Fruit fly (Drosophila melanogaster) whole organism, prepupa: Measurements from ENCODE around the gene CG16957.

ENCODE experiments used
- CG10631 ChIP-seq: fragments of 200-800 bp; sonication (Bioruptor generic); optimal IDR thresholded peaks from 2 replicates; lab custom pipeline; 2016; ENCODE audit warnings: missing biosample characterization, missing genetic modification characterization
- CG10669 ChIP-seq: fragments of 200-800 bp; sonication (Bioruptor generic); optimal IDR thresholded peaks from 3 replicates; lab custom pipeline; 2018; ENCODE audit warnings: missing biosample characterization, mild to moderate bottlenecking, missing genetic modification characterization, moderate library complexity
- CG11294 ChIP-seq: fragments of 200-800 bp; sonication (Bioruptor generic); IDR thresholded peaks from 2 replicates; pipeline ENCODE4 v1.3.6; 2022; ENCODE audit warnings: missing biosample characterization, missing genetic modification characterization
- CG1621 ChIP-seq: fragments of 200-800 bp; sonication (Bioruptor generic); optimal IDR thresholded peaks from 3 replicates; lab custom pipeline; 2018; ENCODE audit warnings: missing biosample characterization, mild to moderate bottlenecking, missing genetic modification characterization
- CG16779 ChIP-seq: fragments of 200-800 bp; sonication (Bioruptor generic); optimal IDR thresholded peaks from 3 replicates; lab custom pipeline; 2017; ENCODE audit warnings: missing biosample characterization, mild to moderate bottlenecking, missing genetic modification characterization
- CG3032 ChIP-seq: fragments of 200-800 bp; optimal IDR thresholded peaks from 2 replicates; lab custom pipeline; 2019; ENCODE audit warnings: missing biosample characterization, mild to moderate bottlenecking, missing genetic modification characterization, moderate library complexity
- CG31627 ChIP-seq: fragments of 200-800 bp; sonication (Bioruptor generic); optimal IDR thresholded peaks from 3 replicates; lab custom pipeline; 2016; ENCODE audit warnings: missing biosample characterization, missing genetic modification characterization
- CG32006 ChIP-seq: fragments of 200-800 bp; sonication (Bioruptor generic); optimal IDR thresholded peaks from 3 replicates; lab custom pipeline; 2017; ENCODE audit warnings: missing biosample characterization, mild to moderate bottlenecking, missing genetic modification characterization
- CG34406 ChIP-seq: fragments of 200-800 bp; sonication (Bioruptor generic); optimal IDR thresholded peaks from 3 replicates; lab custom pipeline; 2016; ENCODE audit warnings: missing biosample characterization, missing genetic modification characterization
- CG3919 ChIP-seq: fragments of 200-800 bp; sonication (Bioruptor generic); optimal IDR thresholded peaks from 3 replicates; lab custom pipeline; 2016; ENCODE audit warnings: missing biosample characterization, missing genetic modification characterization
- CG4318 ChIP-seq: fragments of 200-800 bp; sonication (Bioruptor generic); optimal IDR thresholded peaks from 3 replicates; lab custom pipeline; 2017; ENCODE audit warnings: missing biosample characterization, mild to moderate bottlenecking, missing genetic modification characterization
- CG6276 ChIP-seq: fragments of 200-800 bp; sonication (Bioruptor generic); optimal IDR thresholded peaks from 2 replicates; lab custom pipeline; 2017; ENCODE audit warnings: missing biosample characterization, mild to moderate bottlenecking, missing genetic modification characterization
- CG6792 ChIP-seq: fragments of 200-800 bp; sonication (Bioruptor generic); optimal IDR thresholded peaks from 3 replicates; lab custom pipeline; 2016; ENCODE audit warnings: missing biosample characterization, missing genetic modification characterization
- CG6808 ChIP-seq: fragments of 200-800 bp; sonication (Bioruptor generic); optimal IDR thresholded peaks from 3 replicates; lab custom pipeline; 2017; ENCODE audit warnings: missing biosample characterization, missing genetic modification characterization, mild to moderate bottlenecking, moderate library complexity, missing genetic modification reagents
- CG6854 ChIP-seq: fragments of 200-800 bp; sonication (Bioruptor generic); optimal IDR thresholded peaks from 2 replicates; lab custom pipeline; 2017; ENCODE audit warnings: missing biosample characterization, mild to moderate bottlenecking, missing genetic modification characterization
- CG8119 ChIP-seq: fragments of 200-800 bp; sonication (Bioruptor generic); IDR thresholded peaks from 3 replicates; pipeline ENCODE4 v1.3.6; 2022; ENCODE audit warnings: missing biosample characterization, missing genetic modification characterization
- CG8319 ChIP-seq: fragments of 200-800 bp; sonication (Bioruptor generic); optimal IDR thresholded peaks from 3 replicates; lab custom pipeline; 2016; ENCODE audit warnings: missing biosample characterization, missing genetic modification characterization
- CG8632 ChIP-seq: fragments of 200-800 bp; sonication (Bioruptor generic); optimal IDR thresholded peaks from 3 replicates; lab custom pipeline; 2016; ENCODE audit warnings: missing biosample characterization, missing genetic modification characterization
- CG9139 ChIP-seq: fragments of 200-800 bp; sonication (Bioruptor generic); optimal IDR thresholded peaks from 3 replicates; lab custom pipeline; 2017; ENCODE audit warnings: missing biosample characterization, mild to moderate bottlenecking, missing genetic modification characterization
- Eip75B ChIP-seq: fragments of 200-800 bp; sonication (Bioruptor generic); optimal IDR thresholded peaks from 3 replicates; lab custom pipeline; 2016; ENCODE audit warnings: missing biosample characterization, missing genetic modification characterization
- Eip78C ChIP-seq: fragments of 200-800 bp; sonication (Bioruptor generic); peaks from one replicate; lab custom pipeline; 2016; ENCODE audit warnings: missing biosample characterization, missing genetic modification characterization
- Eip93F ChIP-seq: fragments of 200-800 bp; sonication (Bioruptor generic); optimal IDR thresholded peaks from 2 replicates; lab custom pipeline; 2016; ENCODE audit warnings: missing biosample characterization, mild to moderate bottlenecking, missing genetic modification characterization
- Ets96B ChIP-seq: fragments of 200-800 bp; optimal IDR thresholded peaks from 2 replicates; lab custom pipeline; 2019; ENCODE audit warnings: missing biosample characterization, mild to moderate bottlenecking, missing genetic modification characterization, moderate library complexity
- Gug ChIP-seq: fragments of 200-800 bp; sonication (Bioruptor generic); IDR thresholded peaks from 2 replicates; pipeline ENCODE4 v1.3.6; 2022; ENCODE audit warnings: missing biosample characterization, missing genetic modification characterization
- Hr38 ChIP-seq: sonication (Bioruptor generic); optimal IDR thresholded peaks from 2 replicates; lab custom pipeline; 2016; ENCODE audit warnings: missing biosample characterization, missing genetic modification characterization
- Hr39 ChIP-seq: fragments of 200-800 bp; sonication (Bioruptor generic); optimal IDR thresholded peaks from 2 replicates; lab custom pipeline; 2016; ENCODE audit warnings: missing biosample characterization, missing genetic modification characterization
- Hr4 ChIP-seq: fragments of 200-800 bp; sonication (Bioruptor generic); optimal IDR thresholded peaks from 3 replicates; lab custom pipeline; 2016; ENCODE audit warnings: missing biosample characterization, missing genetic modification characterization
- Met ChIP-seq: fragments of 200-800 bp; sonication (Bioruptor generic); optimal IDR thresholded peaks from 3 replicates; lab custom pipeline; 2016; ENCODE audit warnings: missing biosample characterization, missing genetic modification characterization
- OdsH ChIP-seq: fragments of 200-800 bp; sonication (Bioruptor generic); optimal IDR thresholded peaks from 3 replicates; lab custom pipeline; 2016; ENCODE audit warnings: missing biosample characterization, missing genetic modification characterization
- Smox ChIP-seq: fragments of 200-800 bp; sonication (Bioruptor generic); optimal IDR thresholded peaks from 3 replicates; lab custom pipeline; 2016; ENCODE audit warnings: missing biosample characterization, missing genetic modification characterization
- Sox102F ChIP-seq: fragments of 200-800 bp; sonication (Bioruptor generic); optimal IDR thresholded peaks from 2 replicates; lab custom pipeline; 2016; ENCODE audit warnings: missing biosample characterization, mild to moderate bottlenecking, missing genetic modification characterization
- Sox14 ChIP-seq: fragments of 200-800 bp; sonication (Bioruptor generic); optimal IDR thresholded peaks from 3 replicates; lab custom pipeline; 2016; ENCODE audit warnings: missing biosample characterization, missing genetic modification characterization
- achi ChIP-seq: fragments of 200-800 bp; sonication (Bioruptor generic); optimal IDR thresholded peaks from 3 replicates; lab custom pipeline; 2016; ENCODE audit warnings: missing biosample characterization, missing genetic modification characterization
- acj6 ChIP-seq: fragments of 200-800 bp; sonication (Bioruptor generic); optimal IDR thresholded peaks from 3 replicates; lab custom pipeline; 2016; ENCODE audit warnings: missing biosample characterization, missing genetic modification characterization
- cyc ChIP-seq: fragments of 200-800 bp; sonication (Bioruptor generic); optimal IDR thresholded peaks from 3 replicates; lab custom pipeline; 2016; ENCODE audit warnings: missing biosample characterization, missing genetic modification characterization
- dac ChIP-seq: fragments of 200-800 bp; sonication (Bioruptor generic); optimal IDR thresholded peaks from 2 replicates; lab custom pipeline; 2017; ENCODE audit warnings: missing biosample characterization, mild to moderate bottlenecking, missing genetic modification characterization
- dsx ChIP-seq: fragments of 200-800 bp; optimal IDR thresholded peaks from 3 replicates; lab custom pipeline; 2019; ENCODE audit warnings: missing biosample characterization, mild to moderate bottlenecking, missing genetic modification characterization, moderate library complexity; ENCODE audit not compliant: poor library complexity, severe bottlenecking
- eg ChIP-seq: fragments of 200-800 bp; sonication (Bioruptor generic); IDR thresholded peaks from 3 replicates; pipeline ENCODE4 v1.3.6; 2022; ENCODE audit warnings: missing biosample characterization, missing genetic modification characterization
- esn ChIP-seq: fragments of 200-800 bp; sonication (Bioruptor generic); optimal IDR thresholded peaks from 2 replicates; lab custom pipeline; 2016; ENCODE audit warnings: missing biosample characterization, mild to moderate bottlenecking, missing genetic modification characterization, moderate library complexity
- fd59A ChIP-seq: fragments of 200-800 bp; sonication (Bioruptor generic); optimal IDR thresholded peaks from 2 replicates; lab custom pipeline; 2017; ENCODE audit warnings: missing biosample characterization, mild to moderate bottlenecking, missing genetic modification characterization, missing genetic modification reagents
- fd85E ChIP-seq: fragments of 200-800 bp; sonication (Bioruptor generic); optimal IDR thresholded peaks from 3 replicates; lab custom pipeline; 2016; ENCODE audit warnings: missing biosample characterization, missing genetic modification characterization
- fkh ChIP-seq: fragments of 200-800 bp; sonication (Bioruptor generic); optimal IDR thresholded peaks from 3 replicates; lab custom pipeline; 2017; ENCODE audit warnings: missing biosample characterization, mild to moderate bottlenecking, missing genetic modification characterization, moderate library complexity
- net ChIP-seq: fragments of 200-800 bp; sonication (Bioruptor generic); optimal IDR thresholded peaks from 3 replicates; lab custom pipeline; 2016; ENCODE audit warnings: missing biosample characterization, missing genetic modification characterization
- pdm3 ChIP-seq: fragments of 200-800 bp; sonication (Bioruptor generic); optimal IDR thresholded peaks from 3 replicates; lab custom pipeline; 2016; ENCODE audit warnings: missing biosample characterization, missing genetic modification characterization
- ss ChIP-seq, 2 experiments: fragments of 200-800 bp; sonication (Bioruptor generic); optimal IDR thresholded peaks; 2 replicates in 1 of 2; 3 replicates in 1 of 2; lab custom pipeline; 2017 to 2018; ENCODE audit warnings: mild to moderate bottlenecking in 2 of 2, missing biosample characterization in 2 of 2, missing genetic modification characterization in 2 of 2, moderate library complexity in 1 of 2
- svp ChIP-seq: fragments of 200-800 bp; sonication (Bioruptor generic); peaks from one replicate; lab custom pipeline; 2016; ENCODE audit warnings: missing biosample characterization, missing genetic modification characterization
- vri ChIP-seq: fragments of 200-800 bp; sonication (Bioruptor generic); optimal IDR thresholded peaks from 3 replicates; lab custom pipeline; 2016; ENCODE audit warnings: missing biosample characterization, mild to moderate bottlenecking, missing genetic modification characterization

CG16957 gene

dm6 chr2L:13430919-13431502 lies 35.0 kb upstream of the CG16957 start (continued):
- peak; percentile 61 for TF ChIP-seq CG8119 (GFP tag; lab: Robert Waterston, UW)

DNA sequence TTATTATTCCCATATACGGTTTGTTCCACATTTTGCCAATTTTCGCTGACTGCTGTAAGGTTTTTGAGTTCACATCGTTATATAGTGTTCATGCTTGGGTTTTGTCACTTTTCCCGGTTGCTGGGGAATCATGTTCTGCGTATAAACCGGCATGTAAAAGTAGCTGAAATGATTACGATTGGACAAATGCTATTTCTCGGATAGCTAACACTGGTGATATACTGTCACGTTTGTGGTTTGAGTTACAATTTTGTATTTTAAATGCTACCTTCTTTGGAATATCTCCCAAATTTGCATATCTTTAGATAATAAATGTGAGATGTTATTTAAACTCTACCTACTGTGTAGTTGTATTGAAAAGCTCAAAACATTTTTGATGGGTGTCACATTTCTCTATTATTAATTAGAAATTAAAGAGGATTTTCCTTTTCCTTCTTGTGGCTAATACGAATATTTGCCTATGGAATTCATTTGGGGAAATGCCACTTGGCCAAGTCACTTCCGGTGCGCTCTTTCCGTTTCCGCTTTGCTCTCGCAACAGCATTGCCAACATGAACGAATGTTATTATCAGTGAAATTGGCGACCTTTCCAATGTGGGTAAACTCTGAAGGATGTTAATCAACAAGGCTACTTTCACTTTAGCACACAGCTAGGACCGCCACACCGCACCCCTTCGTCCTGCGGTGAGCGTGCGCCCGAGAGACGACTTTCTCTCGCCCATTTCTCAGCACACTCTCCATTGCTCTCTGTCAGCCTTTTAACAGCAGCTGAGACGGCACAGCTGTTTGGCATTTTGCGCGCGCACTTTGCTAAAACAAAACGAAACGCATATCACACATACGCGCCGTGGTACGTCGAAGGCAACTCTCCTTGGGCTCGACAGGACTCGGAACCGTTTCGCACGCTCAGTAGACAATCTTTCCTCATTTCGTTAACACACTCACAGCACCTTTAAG lies 18.8 kb upstream of the CG16957 start, which contains the start of the genes CG16956, CG42784 and CG43850:
CG16956 (minus strand) TSS at position 51 of the 957 bp plus-strand sequence.
CG42784 (plus strand) TSS at position 907 of the 957 bp plus-strand sequence.
CG43850 (plus strand) TSS at position 907 of the 957 bp plus-strand sequence.
- TF ChIP-seq net (GFP tag; lab: Kevin White, UChicago) (no peak), CG16779 (tag; lab: Kevin White, UChicago) (no peak), Gug (no peak), CG1621 (tag; lab: Kevin White, UChicago) (no peak), Hr4 (no peak), CG8632 (no peak), CG8319 (no peak), Sox102F (GFP tag; lab: Kevin White, UChicago) (no peak), CG6854 (GFP tag; lab: Kevin White, UChicago) (no peak), CG6792 (GFP tag; lab: Kevin White, UChicago) (no peak), cyc (GFP tag; lab: Kevin White, UChicago) (no peak), fd59A (GFP tag; lab: Kevin White, UChicago) (peak; percentile 10), eg (GFP tag; lab: Robert Waterston, UW) (no peak), acj6 (GFP tag; lab: Kevin White, UChicago) (no peak), CG6276 (GFP tag; lab: Kevin White, UChicago) (no peak), CG11294 (GFP tag; lab: Robert Waterston, UW) (no peak), Eip93F (GFP tag; lab: Kevin White, UChicago) (no peak), CG3032 (tag; lab: Kevin White, UChicago) (no peak), achi (GFP tag; lab: Kevin White, UChicago) (peak; percentile 17), Hr38 (GFP tag; lab: Kevin White, UChicago) (no peak), CG31627 (GFP tag; lab: Kevin White, UChicago) (no peak), Met (GFP tag; lab: Kevin White, UChicago) (no peak), Eip75B (GFP tag; lab: Kevin White, UChicago) (peak; percentile 7), CG4318 (no peak), Eip78C (GFP tag; lab: Kevin White, UChicago) (peak; percentile 57), CG32006 (GFP tag; lab: Kevin White, UChicago) (no peak), Smox (GFP tag; lab: Kevin White, UChicago) (no peak), CG3919 (GFP tag; lab: Kevin White, UChicago) (no peak), dsx (no peak), fd85E (GFP tag; lab: Kevin White, UChicago) (no peak), CG9139 (GFP tag; lab: Kevin White, UChicago) (no peak), CG10631 (GFP tag; lab: Kevin White, UChicago) (no peak), esn (GFP tag; lab: Kevin White, UChicago) (no peak), vri (no peak), ss (GFP tag; optimal IDR thresholded peaks at IDR 0.05; lab: Kevin White, UChicago) (peak in 1 of 2 experiments; percentile 34), fkh (GFP tag; lab: Kevin White, UChicago) (no peak), OdsH (no peak), Ets96B (no peak), CG10669 (no peak), pdm3 (no peak), CG8119 (GFP tag; lab: Robert Waterston, UW) (no peak), Sox14 (GFP tag; lab: Kevin White, UChicago) (no peak), CG6808 (GFP tag; lab: Kevin White, UChicago) (peak; percentile 27), dac (GFP tag; lab: Kevin White, UChicago) (no peak), Hr39 (GFP tag; lab: Kevin White, UChicago) (no peak), CG34406 (GFP tag; lab: Kevin White, UChicago) (peak; percentile 2), svp (GFP tag; lab: Kevin White, UChicago) (peak; percentile 15)
